Worm (Caenorhabditis elegans) whole organism, mixed stage, embryonic: ENCODE measurements around the gene sand-1.

Experiments
- M03D4.4 ChIP-seq: sonication (generic microtip); optimal IDR thresholded peaks from 2 replicates; lab custom pipeline; 2017; ENCODE audit warnings: mild to moderate bottlenecking, missing genetic modification characterization, missing compliant biosample characterization
- blmp-1 ChIP-seq: fragments of 150-350 bp; optimal IDR thresholded peaks from 2 replicates; lab custom pipeline; 2014; ENCODE audit warnings: missing biosample characterization, missing genetic modification characterization
- ceh-39 ChIP-seq: fragments of 150-350 bp; optimal IDR thresholded peaks from 2 replicates; lab custom pipeline; 2014; ENCODE audit warnings: missing biosample characterization, missing genetic modification characterization
- ceh-43 ChIP-seq: fragments of 200-800 bp; sonication (Bioruptor generic); optimal IDR thresholded peaks from 2 replicates; lab custom pipeline; 2018; ENCODE audit warnings: mild to moderate bottlenecking, missing genetic modification characterization, moderate library complexity, missing compliant biosample characterization
- ceh-83 ChIP-seq: fragments of 200-800 bp; sonication (Bioruptor generic); optimal IDR thresholded peaks from 2 replicates; lab custom pipeline; 2018; ENCODE audit warnings: mild to moderate bottlenecking, missing genetic modification characterization, missing compliant biosample characterization
- ces-1 ChIP-seq: fragments of 150-350 bp; optimal IDR thresholded peaks from 2 replicates; lab custom pipeline; 2014; ENCODE audit warnings: missing biosample characterization, missing genetic modification reagents, missing genetic modification characterization
- cnd-1 ChIP-seq: fragments of 200-800 bp; sonication (Bioruptor generic); optimal IDR thresholded peaks from 2 replicates; lab custom pipeline; 2018; ENCODE audit warnings: mild to moderate bottlenecking, missing genetic modification characterization, missing compliant biosample characterization
- drap-1 ChIP-seq: fragments of 200-800 bp; sonication (Bioruptor generic); optimal IDR thresholded peaks from 3 replicates; lab custom pipeline; 2018; ENCODE audit warnings: mild to moderate bottlenecking, missing genetic modification characterization, missing compliant biosample characterization
- elt-1 ChIP-seq: sonication (generic microtip); optimal IDR thresholded peaks from 2 replicates; lab custom pipeline; 2017; ENCODE audit warnings: missing genetic modification characterization, mild to moderate bottlenecking, missing compliant biosample characterization, antibody characterized with exemption, moderate library complexity, borderline replicate concordance; ENCODE audit not compliant: insufficient read depth
- elt-3 ChIP-seq: fragments of 150-350 bp; optimal IDR thresholded peaks from 2 replicates; lab custom pipeline; 2014; ENCODE audit warnings: missing biosample characterization, missing genetic modification characterization
- flh-1 ChIP-seq: fragments of 200-800 bp; sonication (Bioruptor generic); optimal IDR thresholded peaks from 2 replicates; lab custom pipeline; 2018; ENCODE audit warnings: mild to moderate bottlenecking, missing genetic modification characterization, moderate library complexity, missing compliant biosample characterization
- ham-2 ChIP-seq: fragments of 200-800 bp; sonication (Bioruptor generic); optimal IDR thresholded peaks from 2 replicates; lab custom pipeline; 2018; ENCODE audit warnings: mild to moderate bottlenecking, missing genetic modification characterization, missing compliant biosample characterization
- hlh-1 ChIP-seq: fragments of 150-350 bp; optimal IDR thresholded peaks from 2 replicates; lab custom pipeline; 2014; ENCODE audit warnings: missing biosample characterization, missing genetic modification reagents, missing genetic modification characterization
- lin-13 ChIP-seq: fragments of 150-350 bp; optimal IDR thresholded peaks from 2 replicates; lab custom pipeline; 2014; ENCODE audit warnings: missing biosample characterization, missing genetic modification characterization
- lin-32 ChIP-seq: fragments of 200-800 bp; sonication (Bioruptor generic); optimal IDR thresholded peaks from 2 replicates; lab custom pipeline; 2018; ENCODE audit warnings: mild to moderate bottlenecking, missing genetic modification characterization, missing compliant biosample characterization
- lsy-2 ChIP-seq: fragments of 150-350 bp; optimal IDR thresholded peaks from 2 replicates; lab custom pipeline; 2014; ENCODE audit warnings: missing biosample characterization, missing genetic modification characterization
- mab-5 ChIP-seq: fragments of 150-350 bp; optimal IDR thresholded peaks from 2 replicates; lab custom pipeline; 2014; ENCODE audit warnings: missing biosample characterization, missing genetic modification characterization
- mep-1 ChIP-seq: fragments of 150-350 bp; optimal IDR thresholded peaks from 2 replicates; lab custom pipeline; 2017; ENCODE audit warnings: missing biosample characterization, missing genetic modification reagents, missing genetic modification characterization, inconsistent platforms
- nhr-12 ChIP-seq: fragments of 150-350 bp; optimal IDR thresholded peaks from 2 replicates; lab custom pipeline; 2014; ENCODE audit warnings: missing biosample characterization, missing genetic modification characterization
- nhr-237 ChIP-seq: fragments of 150-350 bp; optimal IDR thresholded peaks from 2 replicates; lab custom pipeline; 2014; ENCODE audit warnings: missing biosample characterization, missing genetic modification characterization
- nhr-28 ChIP-seq: fragments of 150-350 bp; optimal IDR thresholded peaks from 2 replicates; lab custom pipeline; 2014; ENCODE audit warnings: missing biosample characterization, missing genetic modification characterization
- nhr-76 ChIP-seq: sonication (generic microtip); optimal IDR thresholded peaks from 2 replicates; lab custom pipeline; 2017; ENCODE audit warnings: missing biosample characterization, missing genetic modification characterization
- pha-4 ChIP-seq: fragments of 150-350 bp; optimal IDR thresholded peaks from 2 replicates; lab custom pipeline; 2018; ENCODE audit warnings: missing biosample characterization, missing genetic modification reagents, missing genetic modification characterization
- sem-2 ChIP-seq: fragments of 200-800 bp; sonication (Bioruptor generic); optimal IDR thresholded peaks from 2 replicates; lab custom pipeline; 2018; ENCODE audit warnings: mild to moderate bottlenecking, missing genetic modification characterization, missing compliant biosample characterization
- sptf-1 ChIP-seq: sonication (generic microtip); optimal IDR thresholded peaks from 2 replicates; lab custom pipeline; 2017; ENCODE audit warnings: mild to moderate bottlenecking, missing genetic modification characterization, moderate library complexity, missing compliant biosample characterization
- tbx-8 ChIP-seq: fragments of 200-800 bp; sonication (Bioruptor generic); optimal IDR thresholded peaks from 2 replicates; lab custom pipeline; 2018; ENCODE audit warnings: mild to moderate bottlenecking, missing genetic modification characterization, moderate library complexity, missing compliant biosample characterization
- unc-120 ChIP-seq: sonication (generic microtip); optimal IDR thresholded peaks from 2 replicates; lab custom pipeline; 2017; ENCODE audit warnings: missing genetic modification characterization, missing compliant biosample characterization; ENCODE audit not compliant: poor library complexity, severe bottlenecking
- unc-62 ChIP-seq: fragments of 150-350 bp; optimal IDR thresholded peaks from 2 replicates; lab custom pipeline; 2014; ENCODE audit warnings: missing biosample characterization, missing genetic modification reagents, missing genetic modification characterization
- zip-8 ChIP-seq: fragments of 150-350 bp; optimal IDR thresholded peaks from 2 replicates; lab custom pipeline; 2014; ENCODE audit warnings: missing biosample characterization, missing genetic modification characterization
- ztf-11 ChIP-seq: fragments of 150-350 bp; optimal IDR thresholded peaks from 2 replicates; lab custom pipeline; 2014; ENCODE audit warnings: missing biosample characterization, missing genetic modification characterization

sand-1 gene

ce11 chrIV:5367899-5368298 lies 1.2 kb downstream of the sand-1 start:
- no peak for TF ChIP-seq nhr-28 (tag; lab: Kevin White, UChicago)
- no peak for TF ChIP-seq cnd-1 (tag; lab: Kevin White, UChicago)
- TF ChIP-seq ceh-39 (tag; lab: Kevin White, UChicago) = no peak
- no peak for TF ChIP-seq lin-13 (tag; lab: Kevin White, UChicago)
- no peak for TF ChIP-seq tbx-8 (GFP tag; lab: Kevin White, UChicago)
- no peak for TF ChIP-seq nhr-237 (tag; lab: Kevin White, UChicago)
- TF ChIP-seq flh-1 (GFP tag; lab: Kevin White, UChicago) = no peak

DNA sequence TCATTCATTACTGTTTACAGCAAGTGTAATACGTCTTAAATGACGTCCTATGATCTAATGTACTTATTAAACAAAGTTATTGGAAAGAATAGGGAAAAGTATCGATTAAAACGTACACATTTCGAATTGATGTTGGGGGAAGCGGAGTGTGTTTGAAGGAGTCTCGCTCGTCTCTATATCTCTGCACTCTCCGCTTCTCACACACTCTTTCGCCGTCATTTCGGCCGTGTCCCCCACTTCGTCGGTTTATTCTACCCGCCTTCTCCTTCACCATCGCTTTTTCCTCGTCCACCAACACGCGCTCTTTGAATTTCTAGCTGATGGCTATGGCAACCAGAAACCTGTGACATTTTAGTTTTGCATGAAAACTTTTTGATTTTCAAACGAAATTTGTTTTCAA lies 2.2 kb downstream of the sand-1 start:
- TF ChIP-seq ces-1 (GFP tag; lab: Kevin White, UChicago) (peak; percentile 43), drap-1 (no peak), ham-2 (GFP tag; lab: Kevin White, UChicago) (peak; percentile 71)

DNA sequence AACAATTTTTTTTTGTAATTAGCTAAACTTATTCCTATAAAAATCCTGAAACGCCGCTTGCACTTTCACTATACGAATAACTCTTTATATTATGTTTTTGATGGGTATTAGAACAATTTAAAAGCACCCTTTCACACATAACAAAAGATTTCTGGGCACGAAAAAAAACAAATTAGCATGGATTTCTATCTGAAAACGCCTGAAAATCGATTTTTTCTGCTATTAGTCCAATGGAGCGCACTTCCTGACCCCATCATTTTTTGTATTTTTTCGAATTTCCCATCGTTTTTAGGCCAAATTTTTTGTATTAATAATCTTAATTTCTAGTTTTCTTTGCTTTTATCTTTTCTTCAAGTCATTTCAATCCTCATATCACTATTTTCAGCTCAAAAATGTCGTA lies 2.7 kb downstream of the sand-1 start, which contains the start of gene F41H10.3:
Gene F41H10.3 (plus strand): TSS at position 388 of the 400 bp plus-strand sequence.
- TF ChIP-seq elt-1 (tag; lab: Kevin White, UChicago) (no peak), flh-1 (GFP tag; lab: Kevin White, UChicago) (no peak), nhr-28 (tag; lab: Kevin White, UChicago) (no peak), ceh-83 (no peak), ztf-11 (tag; lab: Kevin White, UChicago) (no peak), nhr-237 (tag; lab: Kevin White, UChicago) (no peak), unc-62 (GFP tag; lab: Kevin White, UChicago) (no peak)
- TF ChIP-seq, all 35 proteins: peak for 0

DNA sequence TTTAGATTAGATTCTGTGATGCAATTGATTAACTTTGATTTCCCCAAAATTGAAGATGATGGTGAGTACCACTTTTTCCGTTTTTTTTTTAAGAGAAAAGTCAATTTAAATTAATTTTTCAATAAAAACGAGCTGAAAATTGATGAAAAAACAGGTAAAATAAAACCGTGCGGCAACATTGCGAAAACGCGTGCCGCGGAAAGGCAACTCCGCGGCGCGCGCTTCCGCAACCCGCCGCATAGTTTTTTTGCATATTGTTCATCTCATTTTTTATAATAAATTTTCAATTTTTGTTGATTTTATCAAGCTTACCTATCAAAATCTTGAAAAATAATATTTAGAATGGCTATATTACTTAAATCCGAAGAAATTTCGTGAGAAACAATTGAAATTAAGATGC lies 4.2 kb downstream of the sand-1 start:
- peak; percentile 71 for TF ChIP-seq sptf-1 (tag; lab: Kevin White, UChicago)
- no peak for TF ChIP-seq elt-3 (tag; lab: Kevin White, UChicago)
- TF ChIP-seq ceh-43 = peak; percentile 0
- TF ChIP-seq nhr-237 (tag; lab: Kevin White, UChicago) = peak; percentile 65
- peak; percentile 54 for TF ChIP-seq lsy-2 (tag; lab: Kevin White, UChicago)
- no peak for TF ChIP-seq nhr-12 (tag; lab: Kevin White, UChicago)
- TF ChIP-seq unc-120 = peak; percentile 43
- TF ChIP-seq sem-2 (GFP tag; lab: Kevin White, UChicago) = no peak
- TF ChIP-seq ces-1 (GFP tag; lab: Kevin White, UChicago) = peak; percentile 20
- peak; percentile 6 for TF ChIP-seq ceh-39 (tag; lab: Kevin White, UChicago)
- TF ChIP-seq M03D4.4 (tag; lab: Kevin White, UChicago) = peak; percentile 79
- peak; percentile 68 for TF ChIP-seq mep-1 (tag; lab: Kevin White, UChicago)
- no peak for TF ChIP-seq hlh-1 (tag; lab: Kevin White, UChicago)

DNA sequence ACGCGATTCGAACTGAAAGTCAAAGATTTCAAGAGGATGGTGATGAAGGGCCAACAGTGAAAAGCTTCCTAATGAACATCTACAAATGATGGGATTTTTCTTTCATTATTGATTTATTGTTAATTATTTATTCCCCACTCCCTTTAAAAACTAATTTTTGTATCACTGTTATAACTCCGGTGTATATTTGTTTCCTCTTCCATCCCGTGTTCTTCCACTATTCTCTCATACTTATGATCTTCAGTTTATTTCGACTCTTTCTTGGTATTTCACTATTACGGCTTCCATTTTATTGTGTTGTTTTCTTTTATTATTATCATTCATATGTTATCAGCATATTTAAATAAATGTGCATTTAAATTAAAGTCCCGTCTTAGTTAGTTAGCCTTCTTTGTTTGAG lies 7.7 kb downstream of the sand-1 start:
- TF ChIP-seq ceh-39 (tag; lab: Kevin White, UChicago) (no peak), nhr-237 (tag; lab: Kevin White, UChicago) (no peak), flh-1 (GFP tag; lab: Kevin White, UChicago) (no peak)

- TF ChIP-seq ceh-83 = no peak
- TF ChIP-seq M03D4.4 (tag; lab: Kevin White, UChicago) = no peak
- no peak for TF ChIP-seq nhr-76 (tag; lab: Kevin White, UChicago)
- TF ChIP-seq mep-1 (tag; lab: Kevin White, UChicago) = no peak
- no peak for TF ChIP-seq nhr-237 (tag; lab: Kevin White, UChicago)
- TF ChIP-seq ceh-39 (tag; lab: Kevin White, UChicago) = no peak
- no peak for TF ChIP-seq ztf-11 (tag; lab: Kevin White, UChicago)
- TF ChIP-seq unc-120 = no peak
- TF ChIP-seq lin-32 = no peak
- no peak for TF ChIP-seq zip-8 (tag; lab: Kevin White, UChicago)
Measured at ce11 chrIV:5374946-5375345, 8.3 kb downstream of the sand-1 start.

- no peak for TF ChIP-seq elt-3 (tag; lab: Kevin White, UChicago)
- no peak for TF ChIP-seq nhr-28 (tag; lab: Kevin White, UChicago)
- no peak for TF ChIP-seq mab-5 (tag; lab: Kevin White, UChicago)
- TF ChIP-seq sem-2 (GFP tag; lab: Kevin White, UChicago) = no peak
- no peak for TF ChIP-seq ces-1 (GFP tag; lab: Kevin White, UChicago)
- no peak for TF ChIP-seq lsy-2 (tag; lab: Kevin White, UChicago)
- TF ChIP-seq pha-4 = no peak
- no peak for TF ChIP-seq blmp-1 (tag; lab: Kevin White, UChicago)
- TF ChIP-seq sptf-1 (tag; lab: Kevin White, UChicago) = no peak
- TF ChIP-seq cnd-1 (tag; lab: Kevin White, UChicago) = no peak
- TF ChIP-seq lin-32 = no peak
- no peak for TF ChIP-seq unc-120
- no peak for TF ChIP-seq zip-8 (tag; lab: Kevin White, UChicago)
- no peak for TF ChIP-seq ceh-39 (tag; lab: Kevin White, UChicago)
Measured at ce11 chrIV:5377062-5377461, 10.4 kb downstream of the sand-1 start, which contains the start of gene elo-5. Gene elo-5 (minus strand): TSS chrIV:5377117.
